Fruit fly (Drosophila melanogaster) whole organism, embryonic: ENCODE data around the gene Ero1L.

Experiments used
- Abd-B ChIP-seq: fragments of 200-800 bp; sonication (Bioruptor generic); optimal IDR thresholded peaks from 2 replicates; lab custom pipeline; 2018; ENCODE audit warnings: missing biosample characterization, mild to moderate bottlenecking, missing genetic modification characterization, moderate library complexity
- Adf1 ChIP-seq: fragments of 200-800 bp; sonication (Bioruptor generic); IDR thresholded peaks from 2 replicates; pipeline ENCODE4 v1.3.6; 2022; ENCODE audit warnings: missing biosample characterization, missing genetic modification characterization
- CG10274 ChIP-seq: fragments of 200-800 bp; sonication (Bioruptor generic); optimal IDR thresholded peaks from 3 replicates; lab custom pipeline; 2017; ENCODE audit warnings: missing biosample characterization, mild to moderate bottlenecking, missing genetic modification characterization
- CG17186 ChIP-seq: fragments of 200-800 bp; sonication (Bioruptor generic); optimal IDR thresholded peaks from 3 replicates; lab custom pipeline; 2017; ENCODE audit warnings: missing biosample characterization, missing genetic modification reagents, missing genetic modification characterization
- CG17359 ChIP-seq: fragments of 200-800 bp; sonication (Bioruptor generic); optimal IDR thresholded peaks from 3 replicates; lab custom pipeline; 2018; ENCODE audit warnings: missing biosample characterization, mild to moderate bottlenecking, missing genetic modification characterization, moderate library complexity
- CG2889 ChIP-seq: fragments of 200-800 bp; sonication (Bioruptor generic); IDR thresholded peaks from 3 replicates; pipeline ENCODE4 v1.3.6; 2022; ENCODE audit warnings: missing biosample characterization, missing genetic modification characterization
- CG3163 ChIP-seq: fragments of 200-800 bp; sonication (Bioruptor generic); optimal IDR thresholded peaks from 3 replicates; lab custom pipeline; 2016; ENCODE audit warnings: missing biosample characterization, missing genetic modification characterization
- CG32532 ChIP-seq: fragments of 200-800 bp; sonication (Bioruptor generic); IDR thresholded peaks from 2 replicates; pipeline ENCODE4 v1.3.6; 2022; ENCODE audit warnings: missing biosample characterization, missing genetic modification characterization
- CG3407 ChIP-seq: fragments of 200-800 bp; sonication (Bioruptor generic); optimal IDR thresholded peaks from 2 replicates; lab custom pipeline; 2018; ENCODE audit warnings: missing biosample characterization, mild to moderate bottlenecking, missing genetic modification characterization
- CG3726 ChIP-seq: fragments of 200-800 bp; sonication (Bioruptor generic); IDR thresholded peaks from 3 replicates; pipeline ENCODE4, ENCODE4 v1.3.6; 2022; ENCODE audit warnings: missing biosample characterization, missing genetic modification characterization
- CG43689 ChIP-seq: fragments of 200-800 bp; sonication (Bioruptor generic); IDR thresholded peaks from 2 replicates; pipeline ENCODE4 v1.3.6; 2022; ENCODE audit warnings: missing biosample characterization, missing genetic modification characterization
- CG5953 ChIP-seq: fragments of 200-800 bp; sonication (Bioruptor generic); IDR thresholded peaks from 2 replicates; pipeline ENCODE4 v1.3.6; 2022; ENCODE audit warnings: missing biosample characterization, missing genetic modification characterization
- CG8290 ChIP-seq, 3 experiments: fragments of 200-800 bp; sonication (Bioruptor generic); optimal IDR thresholded peaks; 2 replicates each; lab custom pipeline; 2016 to 2019; ENCODE audit warnings: missing biosample characterization in 3 of 3, missing genetic modification characterization in 3 of 3, mild to moderate bottlenecking in 2 of 3, moderate library complexity in 1 of 3
- CkIIα-i1 ChIP-seq: fragments of 200-800 bp; sonication (Bioruptor generic); IDR thresholded peaks from 2 replicates; pipeline ENCODE4 v1.3.6; 2022; ENCODE audit warnings: missing biosample characterization, missing genetic modification characterization
- D19A ChIP-seq: fragments of 200-800 bp; optimal IDR thresholded peaks from 3 replicates; lab custom pipeline; 2019; ENCODE audit warnings: missing biosample characterization, mild to moderate bottlenecking, missing genetic modification characterization, moderate library complexity
- Dp ChIP-seq: fragments of 200-800 bp; sonication (Bioruptor generic); optimal IDR thresholded peaks from 2 replicates; lab custom pipeline; 2018; ENCODE audit warnings: missing biosample characterization, mild to moderate bottlenecking, missing genetic modification characterization, moderate library complexity
- Drgx ChIP-seq: fragments of 200-800 bp; sonication (Bioruptor generic); IDR thresholded peaks from 2 replicates; pipeline ENCODE4 v1.3.6; 2022; ENCODE audit warnings: missing biosample characterization, missing genetic modification characterization
- E2f1 ChIP-seq: fragments of 200-800 bp; sonication (Bioruptor generic); IDR thresholded peaks from 2 replicates; pipeline ENCODE4 v1.3.6; 2022; ENCODE audit warnings: missing biosample characterization, missing genetic modification characterization
- Hmr ChIP-seq: fragments of 200-800 bp; sonication (Bioruptor generic); optimal IDR thresholded peaks from 3 replicates; lab custom pipeline; 2017; ENCODE audit warnings: mild to moderate bottlenecking, missing biosample characterization, missing genetic modification reagents, missing genetic modification characterization
- Hmx ChIP-seq: fragments of 200-800 bp; sonication (Bioruptor generic); optimal IDR thresholded peaks from 2 replicates; lab custom pipeline; 2016; ENCODE audit warnings: missing biosample characterization, missing genetic modification characterization
- MESR4 ChIP-seq: fragments of 200-800 bp; sonication (Bioruptor generic); optimal IDR thresholded peaks from 2 replicates; lab custom pipeline; 2018; ENCODE audit warnings: missing biosample characterization, mild to moderate bottlenecking, missing genetic modification characterization, moderate library complexity
- Mad ChIP-seq: fragments of 200-800 bp; sonication (Bioruptor generic); optimal IDR thresholded peaks from 2 replicates; lab custom pipeline; 2016; ENCODE audit warnings: missing biosample characterization, missing genetic modification characterization
- Max ChIP-seq: fragments of 200-800 bp; sonication (Bioruptor generic); optimal IDR thresholded peaks from 2 replicates; lab custom pipeline; 2016; ENCODE audit warnings: missing biosample characterization, mild to moderate bottlenecking, missing genetic modification characterization
- Neu2 ChIP-seq: fragments of 200-800 bp; sonication (Bioruptor generic); optimal IDR thresholded peaks from 3 replicates; lab custom pipeline; 2016; ENCODE audit warnings: missing biosample characterization, missing genetic modification characterization, borderline replicate concordance
- Pdp1 ChIP-seq, 2 experiments: fragments of 200-800 bp; sonication (Bioruptor generic); optimal IDR thresholded peaks; 3 replicates each; lab custom pipeline; 2016; ENCODE audit warnings: missing biosample characterization in 2 of 2, missing genetic modification characterization in 2 of 2, mild to moderate bottlenecking in 1 of 2, moderate library complexity in 1 of 2
- Ptx1 ChIP-seq: fragments of 200-800 bp; sonication (Bioruptor generic); IDR thresholded peaks from 2 replicates; pipeline ENCODE4 v1.3.6; 2022; ENCODE audit warnings: missing biosample characterization, missing genetic modification characterization
- Side ChIP-seq: fragments of 200-800 bp; sonication (Bioruptor generic); optimal IDR thresholded peaks from 2 replicates; lab custom pipeline; 2016; ENCODE audit warnings: missing biosample characterization, missing genetic modification characterization
- Sin3A ChIP-seq: fragments of >200 bp; optimal IDR thresholded peaks from 2 replicates; lab custom pipeline; 2018
- Six4 ChIP-seq: fragments of 200-800 bp; sonication (Bioruptor generic); optimal IDR thresholded peaks from 2 replicates; lab custom pipeline; 2016; ENCODE audit warnings: missing biosample characterization, missing genetic modification characterization
- Spps ChIP-seq: fragments of 200-800 bp; sonication (Bioruptor generic); optimal IDR thresholded peaks from 2 replicates; lab custom pipeline; 2018; ENCODE audit warnings: missing biosample characterization, mild to moderate bottlenecking, missing genetic modification characterization
- Sry-β ChIP-seq: fragments of 200-800 bp; sonication (Bioruptor generic); optimal IDR thresholded peaks from 2 replicates; lab custom pipeline; 2018; ENCODE audit warnings: missing biosample characterization, mild to moderate bottlenecking, missing genetic modification characterization, moderate library complexity
- Ssrp ChIP-seq: fragments of 200-800 bp; sonication (Bioruptor generic); optimal IDR thresholded peaks from 2 replicates; lab custom pipeline; 2018; ENCODE audit warnings: missing biosample characterization, mild to moderate bottlenecking, missing genetic modification characterization, moderate library complexity
- Taf1 ChIP-seq: fragments of 200-800 bp; sonication (Bioruptor generic); IDR thresholded peaks from 2 replicates; pipeline ENCODE4 v1.3.6; 2022; ENCODE audit warnings: missing biosample characterization, missing genetic modification characterization
- ap ChIP-seq: fragments of 200-800 bp; sonication (Bioruptor generic); IDR thresholded peaks from 2 replicates; pipeline ENCODE4 v1.3.6; 2022; ENCODE audit warnings: missing biosample characterization, missing genetic modification characterization
- ase ChIP-seq: fragments of 200-800 bp; sonication (Bioruptor generic); IDR thresholded peaks from 3 replicates; pipeline ENCODE4 v1.3.6; 2022; ENCODE audit warnings: missing biosample characterization, missing genetic modification characterization
- chif ChIP-seq, 2 experiments: fragments of 200-800 bp; sonication (Bioruptor generic); optimal IDR thresholded peaks; 3 replicates each; lab custom pipeline; 2016; ENCODE audit warnings: missing biosample characterization in 2 of 2, missing genetic modification characterization in 2 of 2
- dmrt11E ChIP-seq: fragments of 200-800 bp; sonication (Bioruptor generic); optimal IDR thresholded peaks from 3 replicates; lab custom pipeline; 2018; ENCODE audit warnings: missing biosample characterization, mild to moderate bottlenecking, missing genetic modification characterization, moderate library complexity
- dpn ChIP-seq, 2 experiments: fragments of 200-800 bp; sonication (Bioruptor generic); optimal IDR thresholded peaks; 3 replicates each; lab custom pipeline; 2016; ENCODE audit warnings: missing biosample characterization in 2 of 2, missing genetic modification characterization in 2 of 2
- dysf ChIP-seq: fragments of 200-800 bp; sonication (Bioruptor generic); IDR thresholded peaks from 3 replicates; pipeline ENCODE4 v1.3.6; 2022; ENCODE audit warnings: missing biosample characterization, missing genetic modification characterization
- fd64A ChIP-seq: fragments of 200-800 bp; sonication (Bioruptor generic); optimal IDR thresholded peaks from 3 replicates; lab custom pipeline; 2018; ENCODE audit warnings: missing biosample characterization, mild to moderate bottlenecking, missing genetic modification characterization
- fru ChIP-seq: fragments of >200 bp; optimal IDR thresholded peaks from 2 replicates; lab custom pipeline; 2017
- ftz-f1 ChIP-seq: fragments of 200-800 bp; sonication (Bioruptor generic); optimal IDR thresholded peaks from 2 replicates; lab custom pipeline; 2016; ENCODE audit warnings: missing biosample characterization, missing genetic modification characterization
- hbn ChIP-seq: fragments of 200-800 bp; sonication (Bioruptor generic); IDR thresholded peaks from 2 replicates; pipeline ENCODE4 v1.3.6; 2022; ENCODE audit warnings: missing biosample characterization, missing genetic modification characterization; ENCODE audit not compliant: partially characterized antibody
- knrl ChIP-seq: fragments of 200-800 bp; sonication (Bioruptor generic); IDR thresholded peaks from 3 replicates; pipeline ENCODE4 v1.3.6; 2022; ENCODE audit warnings: missing biosample characterization, missing genetic modification characterization; ENCODE audit not compliant: partially characterized antibody
- lab ChIP-seq: fragments of 200-800 bp; sonication (Bioruptor generic); optimal IDR thresholded peaks from 3 replicates; lab custom pipeline; 2017; ENCODE audit warnings: missing biosample characterization, missing genetic modification characterization, mild to moderate bottlenecking, moderate library complexity, missing genetic modification reagents
- luna ChIP-seq: fragments of 200-800 bp; sonication (Bioruptor generic); optimal IDR thresholded peaks from 2 replicates; lab custom pipeline; 2016; ENCODE audit warnings: missing biosample characterization, missing genetic modification characterization
- sob ChIP-seq: fragments of 200-800 bp; sonication (Bioruptor generic); IDR thresholded peaks from 2 replicates; pipeline ENCODE4 v1.3.6; 2022; ENCODE audit warnings: missing biosample characterization, missing genetic modification characterization
- toy ChIP-seq: fragments of 200-800 bp; sonication (Bioruptor generic); IDR thresholded peaks from 2 replicates; pipeline ENCODE4 v1.3.6; 2022; ENCODE audit warnings: missing biosample characterization, missing genetic modification characterization
- vnd ChIP-seq: fragments of 200-800 bp; sonication (Bioruptor generic); IDR thresholded peaks from 3 replicates; pipeline ENCODE4 v1.3.6; 2022; ENCODE audit warnings: missing biosample characterization, missing genetic modification characterization; ENCODE audit not compliant: partially characterized antibody

Gene Ero1L

dm6 chr3L:4193730-4194649 is 23.8 kb downstream of the Ero1L start, which contains the start of gene CG43367 (continued):
- TF ChIP-seq D19A (no peak), MESR4 (GFP tag; lab: Kevin White, UChicago) (peak; percentile 33), Dp (GFP tag; lab: Kevin White, UChicago) (peak; percentile 97), lab (GFP tag; lab: Kevin White, UChicago) (peak; percentile 39), hbn (GFP tag; lab: Robert Waterston, UW) (no peak), ftz-f1 (GFP tag; lab: Kevin White, UChicago) (no peak), Abd-B (GFP tag; lab: Kevin White, UChicago) (no peak), vnd (GFP tag; lab: Robert Waterston, UW) (no peak), CG17186 (GFP tag; lab: Kevin White, UChicago) (peak; percentile 15), dpn (GFP tag; optimal IDR thresholded peaks at IDR 0.05; lab: Kevin White, UChicago) (peak in 1 of 2 experiments; percentile 40), CG5953 (GFP tag; lab: Robert Waterston, UW) (no peak), Pdp1 (GFP tag; optimal IDR thresholded peaks at IDR 0.05; lab: Kevin White, UChicago) (peak in 1 of 2 experiments; percentile 93), CG3407 (peak; percentile 57), CG3726 (GFP tag; lab: Robert Waterston, UW) (no peak), luna (GFP tag; lab: Kevin White, UChicago) (no peak), Side (peak; percentile 20), ase (no peak), Ptx1 (GFP tag; lab: Robert Waterston, UW) (no peak), CG32532 (GFP tag; lab: Robert Waterston, UW) (peak; percentile 32; the same call in 1 of the 2 replicates), Mad (no peak), Adf1 (GFP tag; lab: Robert Waterston, UW) (no peak), Sin3A (peak; percentile 27), Hmr (GFP tag; lab: Kevin White, UChicago) (peak; percentile 6), CkIIα-i1 (GFP tag; lab: Robert Waterston, UW) (no peak), Hmx (no peak), CG43689 (GFP tag; lab: Robert Waterston, UW) (no peak), dysf (no peak; the same call in 2 of the 3 replicates), Max (GFP tag; lab: Kevin White, UChicago) (no peak), CG3163 (no peak), Drgx (GFP tag; lab: Robert Waterston, UW) (no peak), Ssrp (tag; lab: Kevin White, UChicago) (no peak), toy (GFP tag; lab: Robert Waterston, UW) (no peak), CG17359 (no peak), sob (GFP tag; lab: Robert Waterston, UW) (no peak), Six4 (GFP tag; lab: Kevin White, UChicago) (no peak), Sry-β (no peak), ap (GFP tag; lab: Robert Waterston, UW) (no peak), CG10274 (GFP tag; lab: Kevin White, UChicago) (no peak), knrl (GFP tag; lab: Robert Waterston, UW) (no peak), CG2889 (GFP tag; lab: Robert Waterston, UW) (no peak), Spps (no peak), Taf1 (GFP tag; lab: Robert Waterston, UW) (no peak), CG8290 (GFP tag; optimal IDR thresholded peaks at IDR 0.05; lab: Kevin White, UChicago) (no peak), CG8290 (tag; optimal IDR thresholded peaks at IDR 0.05; lab: Kevin White, UChicago) (no peak), fru (lab: Kevin White, UChicago) (no peak), E2f1 (no peak), chif (GFP tag; optimal IDR thresholded peaks at IDR 0.05; lab: Kevin White, UChicago) (peak in 1 of 2 experiments; percentile 3), Neu2 (GFP tag; lab: Kevin White, UChicago) (no peak), dmrt11E (tag; lab: Kevin White, UChicago) (no peak), fd64A (GFP tag; lab: Kevin White, UChicago) (no peak)
